Comparison of ENCODE assay signal across 4 fruit fly cellular contexts in genomic region chr3L:20473021-20473799, dm6.
TF ChIP-seq lines count a peak whose summit lies in the region.

CG32428 (minus strand) TSS chr3L:20473723.
CG5969 (plus strand) TSS chr3L:20473783.

TF ChIP-seq in whole organism, adult, 20 proteins besides CTCF, POLR2A, EP300 and RAD21 (continued from another document):
- TF ChIP-seq CG7045 (GFP tag; optimal IDR thresholded peaks at IDR 0.05; lab: Kevin White, UChicago) (peak; percentile 70), CG7101 (tag; optimal IDR thresholded peaks at IDR 0.05; lab: Kevin White, UChicago) (peak; percentile 74)

TF ChIP-seq in whole organism, embryonic, 481 proteins besides CTCF, POLR2A, EP300 and RAD21 (continued from another document and continues in another):
- TF ChIP-seq CG8290 (GFP tag; optimal IDR thresholded peaks at IDR 0.05; lab: Kevin White, UChicago) = no peak
- peak in 1 of 2 experiments; percentile 58 for TF ChIP-seq CG8290 (tag; optimal IDR thresholded peaks at IDR 0.05; lab: Kevin White, UChicago)
- TF ChIP-seq CG11723 (GFP tag; optimal IDR thresholded peaks at IDR 0.05; lab: Kevin White, UChicago) = no peak
- no peak for TF ChIP-seq ato (GFP tag; IDR thresholded peaks at IDR 0.05; lab: Robert Waterston, UW; ENCODE audit: partially characterized antibody)
- TF ChIP-seq CG31441 (GFP tag; IDR thresholded peaks at IDR 0.05; lab: Robert Waterston, UW) = no peak; the same call in 1 of the 2 replicates
- no peak for TF ChIP-seq Mes4 (GFP tag; optimal IDR thresholded peaks at IDR 0.05; lab: Kevin White, UChicago)
- no peak for TF ChIP-seq CG17612 (GFP tag; IDR thresholded peaks at IDR 0.05; lab: Robert Waterston, UW)
- no peak for TF ChIP-seq Dip2 (GFP tag; IDR thresholded peaks at IDR 0.05; lab: Robert Waterston, UW)
- TF ChIP-seq CG1024 (GFP tag; IDR thresholded peaks at IDR 0.05; lab: Robert Waterston, UW) = no peak
- TF ChIP-seq Lhr (GFP tag; optimal IDR thresholded peaks at IDR 0.05; lab: Kevin White, UChicago) = peak; percentile 21
- TF ChIP-seq Poxn (GFP tag; IDR thresholded peaks at IDR 0.05; lab: Robert Waterston, UW) = no peak
- TF ChIP-seq Doc2 (GFP tag; IDR thresholded peaks at IDR 0.05; lab: Robert Waterston, UW) = no peak
- TF ChIP-seq dmrt11E (tag; optimal IDR thresholded peaks at IDR 0.05; lab: Kevin White, UChicago) = no peak
- TF ChIP-seq tll (GFP tag; optimal IDR thresholded peaks at IDR 0.05; lab: Kevin White, UChicago) = no peak
- TF ChIP-seq ewg (GFP tag; optimal IDR thresholded peaks at IDR 0.05; lab: Kevin White, UChicago) = peak; percentile 36
- no peak for TF ChIP-seq en (GFP tag; optimal IDR thresholded peaks at IDR 0.05; lab: Kevin White, UChicago)
- TF ChIP-seq dm (GFP tag; optimal IDR thresholded peaks at IDR 0.05; lab: Kevin White, UChicago) = peak; percentile 35
- peak; percentile 79 for TF ChIP-seq Meics (GFP tag; optimal IDR thresholded peaks at IDR 0.05; lab: Kevin White, UChicago)
- no peak for TF ChIP-seq CG10959 (GFP tag; IDR thresholded peaks at IDR 0.05; lab: Robert Waterston, UW)
- no peak for TF ChIP-seq Sry-δ (GFP tag; optimal IDR thresholded peaks at IDR 0.05; lab: Kevin White, UChicago)
- no peak for TF ChIP-seq CG5245 (GFP tag; optimal IDR thresholded peaks at IDR 0.05; lab: Kevin White, UChicago)
- no peak for TF ChIP-seq ttk (GFP tag; IDR thresholded peaks at IDR 0.05; lab: Robert Waterston, UW)
- no peak for TF ChIP-seq CG4730 (GFP tag; IDR thresholded peaks at IDR 0.05; lab: Robert Waterston, UW)
- no peak for TF ChIP-seq CG8089 (GFP tag; optimal IDR thresholded peaks at IDR 0.05; lab: Kevin White, UChicago)
- no peak for TF ChIP-seq Dfd (GFP tag; optimal IDR thresholded peaks at IDR 0.05; lab: Kevin White, UChicago)
- TF ChIP-seq dpn (GFP tag; optimal IDR thresholded peaks at IDR 0.05; lab: Kevin White, UChicago) = peak; percentile 47 to 59
- TF ChIP-seq MESR4 (GFP tag; optimal IDR thresholded peaks at IDR 0.05; lab: Kevin White, UChicago) = peak; percentile 44
- TF ChIP-seq kni (GFP tag; optimal IDR thresholded peaks at IDR 0.05; lab: Kevin White, UChicago) = no peak
- peak; percentile 49; the same call in 1 of the 2 replicates for TF ChIP-seq CG32772 (GFP tag; IDR thresholded peaks at IDR 0.05; lab: Robert Waterston, UW)
- TF ChIP-seq chif (GFP tag; optimal IDR thresholded peaks at IDR 0.05; lab: Kevin White, UChicago) = no peak
- no peak for TF ChIP-seq bigmax (GFP tag; optimal IDR thresholded peaks at IDR 0.05; lab: Kevin White, UChicago)
- TF ChIP-seq CG34224 (GFP tag; IDR thresholded peaks at IDR 0.05; lab: Robert Waterston, UW; ENCODE audit: partially characterized antibody) = no peak
- TF ChIP-seq HLHmδ (GFP tag; optimal IDR thresholded peaks at IDR 0.05; lab: Kevin White, UChicago) = peak; percentile 34
- TF ChIP-seq CG16813 (GFP tag; IDR thresholded peaks at IDR 0.05; lab: Robert Waterston, UW; ENCODE audit: partially characterized antibody) = no peak
- peak; percentile 4 for TF ChIP-seq CG6654 (GFP tag; optimal IDR thresholded peaks at IDR 0.05; lab: Kevin White, UChicago)
- TF ChIP-seq CG12299 (tag; optimal IDR thresholded peaks at IDR 0.05; lab: Kevin White, UChicago) = peak; percentile 19
- TF ChIP-seq slou (GFP tag; optimal IDR thresholded peaks at IDR 0.05; lab: Kevin White, UChicago) = peak; percentile 32
- peak; percentile 9; the same call in 1 of the 2 replicates for TF ChIP-seq Atf6 (GFP tag; IDR thresholded peaks at IDR 0.05; lab: Robert Waterston, UW)
- no peak for TF ChIP-seq bbx (GFP tag; IDR thresholded peaks at IDR 0.05; lab: Robert Waterston, UW; ENCODE audit: partially characterized antibody)
- no peak for TF ChIP-seq CG1647 (GFP tag; optimal IDR thresholded peaks at IDR 0.05; lab: Kevin White, UChicago)
- TF ChIP-seq CG42726 (GFP tag; IDR thresholded peaks at IDR 0.05; lab: Robert Waterston, UW; ENCODE audit: partially characterized antibody) = no peak
- no peak for TF ChIP-seq unc-4 (GFP tag; IDR thresholded peaks at IDR 0.05; lab: Robert Waterston, UW; ENCODE audit: partially characterized antibody)
- TF ChIP-seq CG31388 (GFP tag; optimal IDR thresholded peaks at IDR 0.05; lab: Kevin White, UChicago) = no peak

TF ChIP-seq in whole organism, prepupa, 60 proteins besides CTCF, POLR2A, EP300 and RAD21 (continued from another document):
- TF ChIP-seq Eip93F (GFP tag; optimal IDR thresholded peaks at IDR 0.05; lab: Kevin White, UChicago) (peak; percentile 64), cyc (GFP tag; optimal IDR thresholded peaks at IDR 0.05; lab: Kevin White, UChicago) (peak; percentile 53), CG6792 (GFP tag; optimal IDR thresholded peaks at IDR 0.05; lab: Kevin White, UChicago) (peak; percentile 60), CG6276 (GFP tag; optimal IDR thresholded peaks at IDR 0.05; lab: Kevin White, UChicago) (peak; percentile 56), Lpt (GFP tag; optimal IDR thresholded peaks at IDR 0.05; lab: Kevin White, UChicago) (no peak), dsx (GFP tag; optimal IDR thresholded peaks at IDR 0.05; lab: Kevin White, UChicago; ENCODE audit: poor library complexity, severe bottlenecking) (peak; percentile 64), OdsH (GFP tag; optimal IDR thresholded peaks at IDR 0.05; lab: Kevin White, UChicago) (peak; percentile 71), Hr39 (GFP tag; optimal IDR thresholded peaks at IDR 0.05; lab: Kevin White, UChicago) (peak; percentile 51), achi (GFP tag; optimal IDR thresholded peaks at IDR 0.05; lab: Kevin White, UChicago) (peak; percentile 81), Eip78C (GFP tag; lab: Kevin White, UChicago) (peak; percentile 78), vri (GFP tag; optimal IDR thresholded peaks at IDR 0.05; lab: Kevin White, UChicago) (peak; percentile 65), CG34406 (GFP tag; optimal IDR thresholded peaks at IDR 0.05; lab: Kevin White, UChicago) (peak; percentile 80), svp (GFP tag; lab: Kevin White, UChicago) (peak; percentile 85), topi (GFP tag; optimal IDR thresholded peaks at IDR 0.05; lab: Kevin White, UChicago) (peak; percentile 16), fd59A (GFP tag; optimal IDR thresholded peaks at IDR 0.05; lab: Kevin White, UChicago) (no peak), Ets21C (GFP tag; optimal IDR thresholded peaks at IDR 0.05; lab: Kevin White, UChicago) (peak; percentile 34), CG1621 (tag; optimal IDR thresholded peaks at IDR 0.05; lab: Kevin White, UChicago) (peak; percentile 11), CG6854 (GFP tag; optimal IDR thresholded peaks at IDR 0.05; lab: Kevin White, UChicago) (no peak), CG6163 (GFP tag; IDR thresholded peaks at IDR 0.05; lab: Robert Waterston, UW) (peak; percentile 88), CG32006 (GFP tag; optimal IDR thresholded peaks at IDR 0.05; lab: Kevin White, UChicago) (peak; percentile 80), CG3032 (tag; optimal IDR thresholded peaks at IDR 0.05; lab: Kevin White, UChicago) (peak; percentile 84), Sox102F (GFP tag; optimal IDR thresholded peaks at IDR 0.05; lab: Kevin White, UChicago) (peak; percentile 47), Sox15 (GFP tag; optimal IDR thresholded peaks at IDR 0.05; lab: Kevin White, UChicago) (peak; percentile 55), Ets96B (tag; optimal IDR thresholded peaks at IDR 0.05; lab: Kevin White, UChicago) (peak; percentile 75), fd85E (GFP tag; optimal IDR thresholded peaks at IDR 0.05; lab: Kevin White, UChicago) (peak; percentile 33), CG10669 (GFP tag; optimal IDR thresholded peaks at IDR 0.05; lab: Kevin White, UChicago) (peak; percentile 71), lz (GFP tag; optimal IDR thresholded peaks at IDR 0.05; lab: Kevin White, UChicago) (peak; percentile 45), CG15336 (GFP tag; IDR thresholded peaks at IDR 0.05; lab: Robert Waterston, UW) (peak; percentile 83), CG4318 (GFP tag; optimal IDR thresholded peaks at IDR 0.05; lab: Kevin White, UChicago) (peak; percentile 68), Smox (GFP tag; optimal IDR thresholded peaks at IDR 0.05; lab: Kevin White, UChicago) (peak; percentile 50), salr (GFP tag; optimal IDR thresholded peaks at IDR 0.05; lab: Kevin White, UChicago) (peak; percentile 27 to 52), CG3919 (GFP tag; optimal IDR thresholded peaks at IDR 0.05; lab: Kevin White, UChicago) (peak; percentile 74), CG8632 (GFP tag; optimal IDR thresholded peaks at IDR 0.05; lab: Kevin White, UChicago) (peak; percentile 75), Sox14 (GFP tag; optimal IDR thresholded peaks at IDR 0.05; lab: Kevin White, UChicago) (peak; percentile 64), net (GFP tag; optimal IDR thresholded peaks at IDR 0.05; lab: Kevin White, UChicago) (peak; percentile 57), Met (GFP tag; optimal IDR thresholded peaks at IDR 0.05; lab: Kevin White, UChicago) (peak; percentile 47), pdm3 (GFP tag; optimal IDR thresholded peaks at IDR 0.05; lab: Kevin White, UChicago) (peak; percentile 62), eg (GFP tag; IDR thresholded peaks at IDR 0.05; lab: Robert Waterston, UW) (peak; percentile 90), CG7368 (GFP tag; optimal IDR thresholded peaks at IDR 0.05; lab: Kevin White, UChicago) (peak; percentile 61), spab (GFP tag; optimal IDR thresholded peaks at IDR 0.05; lab: Kevin White, UChicago) (peak; percentile 28), CG8319 (GFP tag; optimal IDR thresholded peaks at IDR 0.05; lab: Kevin White, UChicago) (peak; percentile 28)

TF ChIP-seq in whole organism, wandering third instar larva, 38 proteins besides CTCF, POLR2A, EP300 and RAD21 (continued from another document):
- peak; percentile 38 for TF ChIP-seq CrebA (GFP tag; optimal IDR thresholded peaks at IDR 0.05; lab: Kevin White, UChicago; ENCODE audit: borderline replicate concordance)
- TF ChIP-seq HLH106 (tag; optimal IDR thresholded peaks at IDR 0.05; lab: Kevin White, UChicago) = peak; percentile 83
- peak; percentile 47 for TF ChIP-seq dmrt93B (GFP tag; optimal IDR thresholded peaks at IDR 0.05; lab: Kevin White, UChicago)
- no peak for TF ChIP-seq fru (GFP tag; optimal IDR thresholded peaks at IDR 0.05; lab: Kevin White, UChicago)
- TF ChIP-seq psq (GFP tag; optimal IDR thresholded peaks at IDR 0.05; lab: Kevin White, UChicago) = peak; percentile 91
- TF ChIP-seq foxo (GFP tag; optimal IDR thresholded peaks at IDR 0.05; lab: Kevin White, UChicago) = peak in 1 of 2 experiments; percentile 71
